Fruit fly (Drosophila melanogaster) Kc167 (cell line): Measurements from ENCODE around the gene CG11756.

ENCODE experiments used
- Sin3A ChIP-seq: fragments of >200 bp; optimal IDR thresholded peaks from 2 replicates; lab custom pipeline; 2018; ENCODE audit warnings: missing external identifiers
- h ChIP-seq: fragments of >200 bp; optimal IDR thresholded peaks from 3 replicates; lab custom pipeline; 2018; ENCODE audit warnings: missing external identifiers

- no peak for TF ChIP-seq h (lab: Kevin White, UChicago)
- TF ChIP-seq Sin3A (lab: Kevin White, UChicago), result no peak
These were observed 36.1 kb downstream of the CG11756 start for dm6 chrX:11384023-11384444.
